Worm (Caenorhabditis elegans) whole organism, L3 larva: Measurements from ENCODE around the gene srx-24.

ENCODE experiments used
- ZK546.5 ChIP-seq: sonication (generic microtip); optimal IDR thresholded peaks from 2 replicates; lab custom pipeline; 2017; ENCODE audit warnings: missing biosample characterization, missing genetic modification characterization
- aly-2 ChIP-seq: fragments of 150-350 bp; optimal IDR thresholded peaks from 2 replicates; lab custom pipeline; 2014; ENCODE audit warnings: missing biosample characterization, missing genetic modification characterization
- ceh-28 ChIP-seq: fragments of 150-350 bp; optimal IDR thresholded peaks from 2 replicates; lab custom pipeline; 2014; ENCODE audit warnings: missing biosample characterization, missing genetic modification reagents, missing genetic modification characterization
- eor-1 ChIP-seq, 2 experiments: fragments of 150-350 bp; optimal IDR thresholded peaks; 2 replicates each; lab custom pipeline; 2014 to 2018; ENCODE audit warnings: missing biosample characterization in 2 of 2, missing genetic modification characterization in 2 of 2
- lsy-12 ChIP-seq: sonication (generic microtip); optimal IDR thresholded peaks from 2 replicates; lab custom pipeline; 2016; ENCODE audit warnings: mild to moderate bottlenecking, missing genetic modification characterization, missing compliant biosample characterization

DNA sequence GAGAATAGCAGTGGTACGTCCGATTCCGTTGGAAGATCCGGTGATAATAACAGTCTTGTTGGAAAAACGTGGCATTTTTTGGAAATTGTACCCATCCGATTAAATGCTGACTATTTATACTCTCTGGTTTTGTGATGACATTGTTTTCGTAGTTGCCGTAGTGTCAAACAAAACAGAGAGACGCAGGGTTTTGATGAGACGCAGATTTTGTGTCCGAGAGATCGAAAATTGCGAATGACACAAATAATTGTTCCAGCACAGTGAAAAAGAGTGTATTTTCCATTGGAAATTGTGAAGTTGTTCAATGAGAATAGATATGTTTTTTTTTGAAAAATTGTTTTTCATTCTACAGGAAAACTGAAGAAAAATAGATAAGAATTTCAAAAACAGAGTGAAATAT lies 13.2 kb upstream of the srx-24 start, which contains the start of gene R05D8.7:
- TF ChIP-seq aly-2 (no peak), ZK546.5 (tag; lab: Kevin White, UChicago) (no peak), lsy-12 (tag; lab: Kevin White, UChicago) (no peak), ceh-28 (tag; lab: Kevin White, UChicago) (no peak), eor-1 (tag; optimal IDR thresholded peaks at IDR 0.05; lab: Kevin White, UChicago) (no peak)
